Worm (Caenorhabditis elegans) whole organism, early embryonic: ENCODE results near the gene F41C6.6.

ENCODE experiments used
- ama-1 ChIP-seq: fragments of 150-350 bp; optimal IDR thresholded peaks from 2 replicates; lab custom pipeline; 2014
- ceh-13 ChIP-seq: fragments of 200-800 bp; sonication (Bioruptor generic); optimal IDR thresholded peaks from 2 replicates; lab custom pipeline; 2018; ENCODE audit warnings: mild to moderate bottlenecking, missing genetic modification characterization, missing compliant biosample characterization
- ceh-36 ChIP-seq: sonication (generic microtip); optimal IDR thresholded peaks from 2 replicates; lab custom pipeline; 2016; ENCODE audit warnings: missing genetic modification characterization, inconsistent platforms, missing compliant biosample characterization
- ets-7 ChIP-seq: sonication (generic microtip); optimal IDR thresholded peaks from 2 replicates; lab custom pipeline; 2016; ENCODE audit warnings: missing genotype, missing genetic modification characterization, missing compliant biosample characterization
- flt-1 ChIP-seq: fragments of 200-800 bp; sonication (Bioruptor generic); IDR thresholded peaks from 2 replicates; pipeline ENCODE4 v1.3.6; 2022; ENCODE audit warnings: missing genetic modification characterization, missing compliant biosample characterization
- sea-1 ChIP-seq: fragments of 200-800 bp; sonication (Bioruptor generic); conservative IDR thresholded peaks from 2 replicates; pipeline ENCODE4 v1.3.6; 2022; ENCODE audit warnings: missing genetic modification characterization, missing compliant biosample characterization
- tbx-11 ChIP-seq: fragments of 200-800 bp; sonication (Bioruptor generic); IDR thresholded peaks from 2 replicates; pipeline ENCODE4 v1.3.6; 2022; ENCODE audit warnings: missing genetic modification characterization, missing compliant biosample characterization
- tbx-37 ChIP-seq: fragments of 200-800 bp; sonication (Bioruptor generic); conservative IDR thresholded peaks from 2 replicates; pipeline ENCODE4 v1.3.6; 2022; ENCODE audit warnings: missing genetic modification reagents, missing genetic modification characterization, missing compliant biosample characterization

ce11 chrX:6888208-6888607, 6.5 kb upstream of the F41C6.6 start:
- TF ChIP-seq ama-1 (lab: Kevin White, UChicago): no peak
- TF ChIP-seq ets-7 (tag; lab: Kevin White, UChicago): no peak
- no peak for TF ChIP-seq ceh-36
- TF ChIP-seq sea-1: no peak
- TF ChIP-seq tbx-37: no peak
- TF ChIP-seq flt-1: no peak
- no peak for TF ChIP-seq ceh-13
- no peak for TF ChIP-seq tbx-11
